Worm (Caenorhabditis elegans) whole organism, L1 larva: ENCODE data around the gene C08E8.5.

Experiments
- F16B12.6 ChIP-seq: fragments of 150-350 bp; optimal IDR thresholded peaks from 2 replicates; lab custom pipeline; 2014; ENCODE audit warnings: missing biosample characterization, missing genetic modification characterization
- aha-1 ChIP-seq: fragments of 150-350 bp; optimal IDR thresholded peaks from 2 replicates; lab custom pipeline; 2014; ENCODE audit warnings: missing biosample characterization, missing genetic modification characterization
- alr-1 ChIP-seq: fragments of 200-800 bp; sonication (Bioruptor generic); optimal IDR thresholded peaks from 2 replicates; lab custom pipeline; 2018; ENCODE audit warnings: borderline replicate concordance, mild to moderate bottlenecking, missing genetic modification characterization, missing compliant biosample characterization
- ceh-82 ChIP-seq, 3 experiments: fragments of 150-350 bp in 1 of 3; sonication (generic microtip) in 2 of 3; optimal IDR thresholded peaks; 2 replicates each; lab custom pipeline; 2014 to 2017; ENCODE audit warnings: missing biosample characterization in 3 of 3, missing genetic modification characterization in 3 of 3
- ceh-90 ChIP-seq: sonication (generic microtip); optimal IDR thresholded peaks from 2 replicates; lab custom pipeline; 2016; ENCODE audit warnings: missing genetic modification characterization, missing compliant biosample characterization
- efl-3 ChIP-seq: fragments of 200-800 bp; sonication (Bioruptor generic); optimal IDR thresholded peaks from 2 replicates; lab custom pipeline; 2018; ENCODE audit warnings: mild to moderate bottlenecking, missing genetic modification characterization, missing compliant biosample characterization
- egl-27 ChIP-seq, 2 experiments: fragments of 150-350 bp in 1 of 2; sonication (generic microtip); optimal IDR thresholded peaks; 3 replicates each; lab custom pipeline; 2017 to 2018; ENCODE audit warnings: missing biosample characterization in 2 of 2, missing genetic modification characterization in 2 of 2, missing genetic modification reagents in 2 of 2
- elt-2 ChIP-seq: sonication (generic microtip); optimal IDR thresholded peaks from 2 replicates; lab custom pipeline; 2016; ENCODE audit warnings: missing genetic modification characterization, mild to moderate bottlenecking, inconsistent platforms, missing compliant biosample characterization, missing genetic modification reagents
- elt-3 ChIP-seq, 6 experiments: fragments of 150-350 bp in 1 of 6; sonication (generic microtip); optimal IDR thresholded peaks; 2 replicates each; lab custom pipeline; 2017 to 2018; ENCODE audit warnings: missing biosample characterization in 6 of 6, missing genetic modification characterization in 6 of 6, inconsistent platforms in 1 of 6
- ets-5 ChIP-seq: fragments of 200-800 bp; sonication (Bioruptor generic); IDR thresholded peaks from 2 replicates; pipeline ENCODE4 v1.3.6; 2022; ENCODE audit warnings: missing genetic modification characterization, missing compliant biosample characterization
- hlh-17 ChIP-seq: fragments of 200-800 bp; sonication (Bioruptor generic); optimal IDR thresholded peaks from 2 replicates; lab custom pipeline; 2018; ENCODE audit warnings: missing genetic modification characterization, mild to moderate bottlenecking, missing compliant biosample characterization, moderate library complexity, borderline replicate concordance
- hlh-4 ChIP-seq: sonication (generic microtip); optimal IDR thresholded peaks from 2 replicates; lab custom pipeline; 2016; ENCODE audit warnings: mild to moderate bottlenecking, missing genetic modification characterization, missing compliant biosample characterization
- isw-1 ChIP-seq: fragments of 200-800 bp; sonication (Bioruptor generic); IDR thresholded peaks from 2 replicates; pipeline ENCODE4 v1.3.6; 2022; ENCODE audit warnings: missing genetic modification characterization, missing compliant biosample characterization
- lin-35 ChIP-seq, 2 experiments: fragments of 150-350 bp; optimal IDR thresholded peaks; 2 replicates each; lab custom pipeline; 2014; ENCODE audit warnings: missing biosample characterization in 2 of 2, missing genetic modification characterization in 2 of 2, missing genetic modification reagents in 2 of 2
- lin-39 ChIP-seq: fragments of 150-350 bp; optimal IDR thresholded peaks from 2 replicates; lab custom pipeline; 2014; ENCODE audit warnings: missing biosample characterization, missing genetic modification reagents, missing genetic modification characterization
- lsy-2 ChIP-seq, 2 experiments: fragments of 150-350 bp; optimal IDR thresholded peaks; 2 replicates each; lab custom pipeline; 2014; ENCODE audit warnings: missing biosample characterization in 2 of 2, missing genetic modification characterization in 2 of 2
- mep-1 ChIP-seq: fragments of 150-350 bp; optimal IDR thresholded peaks from 2 replicates; lab custom pipeline; 2014; ENCODE audit warnings: missing biosample characterization, missing genetic modification characterization
- nhr-11 ChIP-seq: fragments of 150-350 bp; optimal IDR thresholded peaks from 2 replicates; lab custom pipeline; 2014; ENCODE audit warnings: missing biosample characterization, missing genetic modification characterization
- nhr-12 ChIP-seq: sonication (generic microtip); optimal IDR thresholded peaks from 2 replicates; lab custom pipeline; 2017; ENCODE audit warnings: missing biosample characterization, missing genetic modification characterization
- nhr-19 ChIP-seq: fragments of 200-800 bp; sonication (Bioruptor generic); conservative IDR thresholded peaks from 2 replicates; pipeline ENCODE4 v1.3.6; 2022; ENCODE audit warnings: missing genetic modification characterization, missing compliant biosample characterization
- nhr-77 ChIP-seq: fragments of 150-350 bp; optimal IDR thresholded peaks from 2 replicates; lab custom pipeline; 2014; ENCODE audit warnings: missing biosample characterization, missing genetic modification characterization
- nhr-85 ChIP-seq: sonication (generic microtip); peaks from one replicate; lab custom pipeline; 2016; ENCODE audit warnings: missing genetic modification characterization, inconsistent platforms, missing compliant biosample characterization
- pax-3 ChIP-seq: fragments of 200-800 bp; sonication (Bioruptor generic); optimal IDR thresholded peaks from 2 replicates; lab custom pipeline; 2018; ENCODE audit warnings: mild to moderate bottlenecking, missing genetic modification characterization, moderate library complexity, missing compliant biosample characterization
- pqm-1 ChIP-seq: sonication (generic microtip); optimal IDR thresholded peaks from 3 replicates; lab custom pipeline; 2017; ENCODE audit warnings: missing biosample characterization, missing genetic modification characterization
- rnt-1 ChIP-seq: sonication (generic microtip); optimal IDR thresholded peaks from 2 replicates; lab custom pipeline; 2016; ENCODE audit warnings: mild to moderate bottlenecking, missing genetic modification characterization, moderate library complexity, missing compliant biosample characterization
- skn-1 ChIP-seq: fragments of 150-350 bp; optimal IDR thresholded peaks from 2 replicates; lab custom pipeline; 2014; ENCODE audit warnings: missing biosample characterization, missing genetic modification characterization
- snpc-4 ChIP-seq: fragments of 150-350 bp; optimal IDR thresholded peaks from 2 replicates; lab custom pipeline; 2014; ENCODE audit warnings: missing biosample characterization, missing genetic modification characterization
- snu-23 ChIP-seq: sonication (generic microtip); optimal IDR thresholded peaks from 2 replicates; lab custom pipeline; 2016; ENCODE audit warnings: missing genetic modification characterization, missing compliant biosample characterization
- sptf-1 ChIP-seq: fragments of 150-350 bp; optimal IDR thresholded peaks from 2 replicates; lab custom pipeline; 2014; ENCODE audit warnings: missing biosample characterization, missing genetic modification characterization
- tlp-1 ChIP-seq: fragments of 150-350 bp; optimal IDR thresholded peaks from 2 replicates; lab custom pipeline; 2014; ENCODE audit warnings: missing biosample characterization, missing genetic modification characterization
- unc-130 ChIP-seq: fragments of 150-350 bp; optimal IDR thresholded peaks from 2 replicates; lab custom pipeline; 2017; ENCODE audit warnings: missing biosample characterization, missing genetic modification characterization, inconsistent platforms
- unc-30 ChIP-seq: sonication (generic microtip); optimal IDR thresholded peaks from 2 replicates; lab custom pipeline; 2017; ENCODE audit warnings: missing biosample characterization, missing genetic modification characterization
- unc-86 ChIP-seq: sonication (generic microtip); optimal IDR thresholded peaks from 2 replicates; lab custom pipeline; 2016; ENCODE audit warnings: missing genetic modification characterization, missing compliant biosample characterization
- unc-98 ChIP-seq: fragments of 200-800 bp; sonication (Bioruptor generic); IDR thresholded peaks from 2 replicates; pipeline ENCODE4 v1.3.6; 2022; ENCODE audit warnings: missing genetic modification characterization, missing compliant biosample characterization
- vab-15 ChIP-seq: sonication (generic microtip); optimal IDR thresholded peaks from 2 replicates; lab custom pipeline; 2017; ENCODE audit warnings: missing genotype, mild to moderate bottlenecking, missing genetic modification characterization, missing compliant biosample characterization
- xbp-1 ChIP-seq: sonication (generic microtip); optimal IDR thresholded peaks from 2 replicates; lab custom pipeline; 2016; ENCODE audit warnings: missing genetic modification characterization, missing compliant biosample characterization
- ztf-11 ChIP-seq, 2 experiments: sonication (generic microtip); optimal IDR thresholded peaks; 2 replicates each; lab custom pipeline; 2016 to 2017; ENCODE audit warnings: missing genetic modification characterization in 2 of 2, missing biosample characterization in 1 of 2, missing compliant biosample characterization in 1 of 2
- ztf-4 ChIP-seq: fragments of 150-350 bp; optimal IDR thresholded peaks from 2 replicates; lab custom pipeline; 2014; ENCODE audit warnings: missing biosample characterization, missing genetic modification characterization

C08E8.5 gene

DNA sequence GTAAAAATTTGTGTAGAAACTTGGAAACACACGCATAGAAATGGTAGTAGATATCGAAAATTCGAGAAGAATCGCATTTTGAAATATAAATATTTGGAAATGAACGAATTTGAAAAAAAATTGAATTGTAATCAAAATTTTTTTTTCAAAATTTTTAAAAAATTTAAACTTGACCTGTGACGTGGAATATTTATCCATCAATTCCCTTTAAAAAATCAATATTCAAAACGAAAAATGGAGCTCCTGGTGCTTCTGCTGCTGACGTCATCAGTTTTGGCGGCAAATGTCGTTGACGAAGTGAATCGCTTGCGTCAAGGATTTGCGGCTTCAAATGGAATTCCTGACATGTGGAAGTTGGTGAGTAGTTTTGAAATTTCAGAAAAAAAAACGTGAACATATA is 29.3 kb upstream of the C08E8.5 start, which contains the start of the genes Y51A2B.4 and Y51A2B.5:
TSS of gene Y51A2B.4 (minus strand) at position 101 of the 400 bp plus-strand sequence.
TSS of gene Y51A2B.5 (plus strand) at position 232 of the 400 bp plus-strand sequence.
- no peak for TF ChIP-seq pqm-1 (tag; lab: Kevin White, UChicago)

DNA sequence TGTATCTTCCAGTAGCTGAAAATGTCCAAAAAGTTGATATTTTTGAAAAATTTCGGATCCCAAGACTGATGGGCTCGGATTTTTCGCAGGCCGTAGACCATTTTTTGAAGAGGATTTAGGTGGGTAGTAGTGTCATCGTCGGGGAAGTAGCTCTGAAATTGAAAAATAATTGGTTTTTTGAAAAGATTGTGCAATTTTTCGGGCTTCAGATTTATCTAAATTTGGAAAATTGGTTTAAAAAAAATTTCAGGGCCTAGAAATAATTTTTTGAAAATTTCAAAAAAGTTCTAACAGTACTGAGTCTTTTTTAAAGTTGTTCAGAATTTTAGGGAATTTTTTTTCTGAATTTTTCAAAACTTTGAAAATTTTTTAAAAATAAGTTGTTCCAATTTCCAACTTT is 22.8 kb upstream of the C08E8.5 start, which contains the start of gene nhr-288:
TSS of gene nhr-288 (minus strand) at position 101 of the 400 bp plus-strand sequence.
- TF ChIP-seq aha-1 (tag; lab: Kevin White, UChicago), result no peak
- no peak for TF ChIP-seq snpc-4
- no peak for TF ChIP-seq unc-86 (tag; lab: Kevin White, UChicago)
- TF ChIP-seq nhr-11 (tag; lab: Kevin White, UChicago), result no peak
- no peak for TF ChIP-seq tlp-1 (tag; lab: Kevin White, UChicago)
- TF ChIP-seq ets-5 (GFP tag; lab: Robert Waterston, UW), result no peak
- TF ChIP-seq efl-3 (GFP tag; lab: Kevin White, UChicago), result no peak
- no peak for TF ChIP-seq nhr-77
- no peak for TF ChIP-seq mep-1 (tag; lab: Kevin White, UChicago)
- TF ChIP-seq ztf-4, result no peak
- TF ChIP-seq alr-1, result no peak
- no peak for TF ChIP-seq unc-98 (GFP tag; lab: Robert Waterston, UW)
- TF ChIP-seq rnt-1 (tag; lab: Kevin White, UChicago), result no peak
- TF ChIP-seq unc-30 (tag; lab: Kevin White, UChicago), result no peak
- TF ChIP-seq nhr-12 (tag; lab: Kevin White, UChicago), result no peak
- TF ChIP-seq, all 84 proteins: peak for 0

DNA sequence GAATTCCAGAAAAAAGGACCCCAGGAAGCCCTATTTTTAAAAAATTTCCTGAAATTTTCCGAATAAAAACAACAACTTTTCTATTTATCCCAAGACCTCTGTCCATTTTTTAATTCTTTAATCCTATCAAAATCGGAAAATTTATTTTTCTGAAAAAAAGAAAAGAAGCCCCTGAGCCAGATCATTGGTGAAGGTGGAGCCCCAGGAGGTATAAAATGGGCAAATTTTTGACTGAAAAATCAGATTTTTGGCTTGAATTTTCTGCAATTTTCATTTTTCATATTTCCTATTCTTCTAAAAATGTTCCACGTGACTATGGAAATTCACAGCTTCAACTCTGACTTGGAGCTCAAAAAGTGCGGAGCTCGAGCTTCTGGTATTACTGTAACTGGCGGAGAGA is 19.0 kb upstream of the C08E8.5 start, which contains the start of gene Y51A2B.8:
TSS of gene Y51A2B.8 (plus strand) at position 301 of the 400 bp plus-strand sequence.
- TF ChIP-seq lin-35 (GFP tag; optimal IDR thresholded peaks at IDR 0.05; lab: Kevin White, UChicago) (no peak), F16B12.6 (tag; lab: Kevin White, UChicago) (no peak), hlh-4 (tag; lab: Kevin White, UChicago) (no peak), tlp-1 (tag; lab: Kevin White, UChicago) (no peak), nhr-77 (no peak), snpc-4 (no peak), unc-30 (tag; lab: Kevin White, UChicago) (no peak), unc-98 (GFP tag; lab: Robert Waterston, UW) (no peak), lsy-2 (tag; optimal IDR thresholded peaks at IDR 0.05; lab: Kevin White, UChicago) (no peak), nhr-19 (GFP tag; lab: Robert Waterston, UW) (no peak), ztf-4 (no peak), ztf-11 (tag; optimal IDR thresholded peaks at IDR 0.05; lab: Kevin White, UChicago) (no peak), elt-3 (tag; optimal IDR thresholded peaks at IDR 0.05; lab: Kevin White, UChicago) (no peak), elt-2 (tag; lab: Kevin White, UChicago) (no peak), nhr-85 (tag; lab: Kevin White, UChicago) (no peak), skn-1 (tag; lab: Kevin White, UChicago) (no peak), ceh-90 (tag; lab: Kevin White, UChicago) (no peak), lin-39 (tag; lab: Kevin White, UChicago) (no peak)

DNA sequence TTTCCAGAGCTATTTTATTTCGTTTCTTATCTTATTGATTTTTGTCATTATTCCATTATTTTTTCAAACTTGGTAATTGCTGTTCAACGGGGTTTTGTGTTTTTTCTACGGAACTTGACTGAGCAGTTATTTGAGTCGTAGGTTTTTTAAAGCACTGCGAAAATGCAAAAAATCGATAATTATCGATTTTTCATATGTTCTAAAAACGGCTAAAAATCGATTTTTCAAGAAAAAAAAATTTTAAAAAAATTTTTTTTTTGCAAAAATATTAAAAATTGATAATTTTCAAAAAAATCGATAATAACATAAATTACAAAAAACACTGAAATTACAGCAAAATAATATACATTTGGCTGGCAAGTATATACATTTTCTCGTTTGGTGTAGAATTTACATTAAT is 15.8 kb upstream of the C08E8.5 start:
- TF ChIP-seq pax-3 (tag; lab: Kevin White, UChicago), result no peak
- TF ChIP-seq skn-1 (tag; lab: Kevin White, UChicago), result no peak
- TF ChIP-seq isw-1 (GFP tag; lab: Robert Waterston, UW), result no peak
- no peak for TF ChIP-seq ceh-82 (tag; optimal IDR thresholded peaks at IDR 0.05; lab: Kevin White, UChicago)
- TF ChIP-seq vab-15 (tag; lab: Kevin White, UChicago), result no peak
- no peak for TF ChIP-seq hlh-17 (GFP tag; lab: Kevin White, UChicago)
- no peak for TF ChIP-seq nhr-19 (GFP tag; lab: Robert Waterston, UW)
- no peak for TF ChIP-seq sptf-1
- TF ChIP-seq aha-1 (tag; lab: Kevin White, UChicago), result no peak
- TF ChIP-seq snu-23, result no peak
- TF ChIP-seq unc-130 (tag; lab: Kevin White, UChicago), result no peak
- no peak for TF ChIP-seq xbp-1
- no peak for TF ChIP-seq ceh-90 (tag; lab: Kevin White, UChicago)
- no peak for TF ChIP-seq nhr-77
- TF ChIP-seq egl-27 (tag; optimal IDR thresholded peaks at IDR 0.05; lab: Kevin White, UChicago), result no peak
- no peak for TF ChIP-seq ets-5 (GFP tag; lab: Robert Waterston, UW)
